Worm (Caenorhabditis elegans): ENCODE measurements around the gene pept-2.

- no peak for TF ChIP-seq ztf-29 (GFP tag; IDR thresholded peaks at IDR 0.05)
- no peak for TF ChIP-seq ref-1 (GFP tag; conservative IDR thresholded peaks at IDR 0.05)
- TF ChIP-seq flt-1 (GFP tag; IDR thresholded peaks at IDR 0.05), result no peak
- TF ChIP-seq klf-2 (GFP tag; conservative IDR thresholded peaks at IDR 0.05), result no peak
- TF ChIP-seq med-1 (GFP tag; optimal IDR thresholded peaks at IDR 0.05; ENCODE audit: insufficient read depth), result no peak
- no peak for TF ChIP-seq cog-1 (tag; optimal IDR thresholded peaks at IDR 0.05)
- no peak for TF ChIP-seq tab-1 (GFP tag; IDR thresholded peaks at IDR 0.05)
Measured at ce11 chrIV:10777600-10777999, 12.9 kb upstream of the pept-2 start.

Data from whole organism, midembryonic.